Worm (Caenorhabditis elegans): ENCODE measurements around the gene clh-4.

- TF ChIP-seq elt-2 (tag; optimal IDR thresholded peaks at IDR 0.05): no peak
- TF ChIP-seq fos-1 (tag; optimal IDR thresholded peaks at IDR 0.05): no peak
- no peak for TF ChIP-seq nhr-237 (tag; optimal IDR thresholded peaks at IDR 0.05)
- TF ChIP-seq unc-62 (GFP tag; optimal IDR thresholded peaks at IDR 0.05): no peak
- TF ChIP-seq ztf-11 (tag; optimal IDR thresholded peaks at IDR 0.05): no peak
- TF ChIP-seq zag-1 (tag; optimal IDR thresholded peaks at IDR 0.05): no peak
- no peak for TF ChIP-seq nhr-19 (GFP tag; conservative IDR thresholded peaks at IDR 0.05)
These were observed 34.5 kb upstream of the clh-4 start, which contains the start of gene ZK470.2 for ce11 chrX:4134855-4135254.

Data from whole organism, L1 larva.